Fruit fly (Drosophila melanogaster): ENCODE measurements around the gene PolrMT.

PolrMT gene

DNA sequence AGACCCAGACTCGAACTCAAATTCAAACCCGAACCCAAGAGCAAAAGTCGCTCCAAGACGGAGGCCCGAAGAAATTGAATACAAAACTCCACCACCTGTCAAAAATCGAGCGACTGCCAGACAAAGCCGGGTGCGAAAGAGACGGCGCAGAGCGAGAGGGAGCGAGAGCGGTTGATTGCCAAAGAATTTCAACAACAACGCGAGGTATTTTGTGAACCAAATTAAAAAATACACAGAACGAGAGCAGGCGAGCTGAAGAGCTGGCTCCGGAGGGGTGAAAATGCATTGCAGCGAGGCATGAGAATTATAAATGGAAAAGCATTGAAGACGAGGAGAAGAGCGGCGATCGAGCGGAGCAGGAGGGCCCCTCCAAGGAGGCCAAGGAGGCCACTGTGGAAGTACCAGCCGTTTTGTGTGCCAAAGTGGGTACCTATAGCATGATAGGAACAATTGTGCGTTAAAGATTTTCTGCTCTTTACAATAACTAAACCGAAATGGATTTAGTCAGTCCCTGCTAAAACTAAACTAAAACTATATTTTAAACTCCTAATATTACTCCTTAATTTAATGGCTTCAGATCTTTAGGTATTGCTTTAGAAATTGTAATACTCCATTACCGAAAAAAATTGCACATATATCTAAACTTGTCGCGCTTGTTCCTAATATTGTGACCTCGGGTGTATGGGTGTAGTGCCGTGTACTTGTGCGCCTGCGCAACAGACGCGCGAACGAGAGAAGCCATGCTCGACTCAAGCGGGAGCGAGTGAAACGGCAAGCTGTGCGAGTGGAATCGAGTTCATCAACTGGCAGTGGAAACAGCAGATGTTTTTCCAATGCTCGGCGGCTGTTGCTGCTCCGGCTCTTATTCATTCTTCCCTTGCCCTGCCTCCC is 45.5 kb downstream of the PolrMT start (continued):
- no peak for TF ChIP-seq tna (GFP tag; IDR thresholded peaks at IDR 0.05; ENCODE audit: partially characterized antibody)
- no peak for TF ChIP-seq chn (GFP tag; optimal IDR thresholded peaks at IDR 0.05)
- peak; percentile 62 for TF ChIP-seq nom (GFP tag; optimal IDR thresholded peaks at IDR 0.05)
- peak; percentile 57 for TF ChIP-seq CG15479 (GFP tag; optimal IDR thresholded peaks at IDR 0.05)
- TF ChIP-seq CG10321 (GFP tag; IDR thresholded peaks at IDR 0.05), result peak; percentile 49; the same call in 1 of the 2 replicates
- peak; percentile 23 for TF ChIP-seq Mes4 (GFP tag; optimal IDR thresholded peaks at IDR 0.05)
- peak; percentile 47 for TF ChIP-seq Ssrp (tag; optimal IDR thresholded peaks at IDR 0.05)
- TF ChIP-seq Sox100B (GFP tag; optimal IDR thresholded peaks at IDR 0.05), result peak; percentile 21
- TF ChIP-seq row (GFP tag; IDR thresholded peaks at IDR 0.05), result peak; percentile 36; the same call in 1 of the 3 replicates
- peak; percentile 30 for TF ChIP-seq Max (GFP tag; optimal IDR thresholded peaks at IDR 0.05)
- peak; percentile 12 for TF ChIP-seq Nf-YB (GFP tag; optimal IDR thresholded peaks at IDR 0.05)
- peak; percentile 10 for TF ChIP-seq CG17802 (tag; optimal IDR thresholded peaks at IDR 0.05)
- TF ChIP-seq CG34376 (GFP tag; optimal IDR thresholded peaks at IDR 0.05), result no peak
- TF ChIP-seq Hr51 (GFP tag; optimal IDR thresholded peaks at IDR 0.05), result peak in 1 of 2 experiments; percentile 11
- TF ChIP-seq CG1529 (GFP tag; optimal IDR thresholded peaks at IDR 0.05), result peak; percentile 27
- peak; percentile 4 for TF ChIP-seq CG10462 (GFP tag; optimal IDR thresholded peaks at IDR 0.05)
- TF ChIP-seq CG11723 (GFP tag; optimal IDR thresholded peaks at IDR 0.05), result peak; percentile 24
- TF ChIP-seq CG4820 (GFP tag; optimal IDR thresholded peaks at IDR 0.05), result peak; percentile 23
- peak; percentile 58 for TF ChIP-seq Xrp1 (GFP tag; IDR thresholded peaks at IDR 0.05)
- peak; percentile 16 for TF ChIP-seq lilli (GFP tag; optimal IDR thresholded peaks at IDR 0.05)
- TF ChIP-seq CG17385 (GFP tag; optimal IDR thresholded peaks at IDR 0.05), result no peak
- TF ChIP-seq sim (GFP tag; IDR thresholded peaks at IDR 0.05), result no peak
- TF ChIP-seq sd (tag; optimal IDR thresholded peaks at IDR 0.05), result peak; percentile 89
- TF ChIP-seq CG9437 (GFP tag; optimal IDR thresholded peaks at IDR 0.05), result peak; percentile 29
- TF ChIP-seq Side (GFP tag; optimal IDR thresholded peaks at IDR 0.05), result peak; percentile 17
- peak; percentile 24 for TF ChIP-seq CG12236 (GFP tag; optimal IDR thresholded peaks at IDR 0.05)
- no peak for TF ChIP-seq pan (optimal IDR thresholded peaks at IDR 0.05)
- TF ChIP-seq pan (GFP tag; optimal IDR thresholded peaks at IDR 0.05 in 1 of 2, IDR thresholded peaks at IDR 0.05 in 1 of 2), result no peak
- TF ChIP-seq fd96Cb (tag; optimal IDR thresholded peaks at IDR 0.05), result peak; percentile 68

DNA sequence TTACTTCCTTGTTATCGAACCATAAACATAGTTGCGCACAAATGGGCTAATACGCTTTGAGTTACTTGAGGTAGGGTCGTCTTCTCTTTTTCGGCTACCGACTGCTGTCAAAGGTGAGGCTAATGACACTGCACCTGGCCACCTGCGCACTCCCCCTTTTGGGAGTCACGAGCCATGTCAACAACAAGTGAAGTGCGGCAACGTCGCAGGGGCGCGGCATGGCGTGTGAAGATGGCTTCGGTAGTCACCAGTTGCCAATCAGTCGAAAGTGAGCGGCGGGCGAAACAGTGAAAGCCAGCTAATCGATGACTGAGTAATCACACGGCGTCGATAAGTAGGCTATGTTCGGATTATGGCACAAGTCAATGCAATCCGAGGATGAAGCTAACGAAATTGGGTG is 50.7 kb downstream of the PolrMT start:
- peak in 1 of 2 experiments; percentile 27 for TF ChIP-seq Hr78 (GFP tag; optimal IDR thresholded peaks at IDR 0.05)
- TF ChIP-seq CG2712 (tag; optimal IDR thresholded peaks at IDR 0.05), result no peak
- 0 out of 2 replicates have a peak, but pooled peaks have one; percentile 17 for TF ChIP-seq Awh (GFP tag; IDR thresholded peaks at IDR 0.05)
- TF ChIP-seq Med (GFP tag), result peak; percentile 37
- peak; percentile 98 for TF ChIP-seq CG3407 (GFP tag; optimal IDR thresholded peaks at IDR 0.05)
- TF ChIP-seq Blimp-1 (GFP tag; optimal IDR thresholded peaks at IDR 0.05), result peak; percentile 0
- 0 out of 2 replicates have a peak, but pooled peaks have one; percentile 9 for TF ChIP-seq Ada2b (GFP tag; IDR thresholded peaks at IDR 0.05)
- TF ChIP-seq Dip3 (GFP tag; optimal IDR thresholded peaks at IDR 0.05), result no peak
